Worm (Caenorhabditis elegans): Measurements from ENCODE around the gene pas-2.

The pas-2 gene

DNA sequence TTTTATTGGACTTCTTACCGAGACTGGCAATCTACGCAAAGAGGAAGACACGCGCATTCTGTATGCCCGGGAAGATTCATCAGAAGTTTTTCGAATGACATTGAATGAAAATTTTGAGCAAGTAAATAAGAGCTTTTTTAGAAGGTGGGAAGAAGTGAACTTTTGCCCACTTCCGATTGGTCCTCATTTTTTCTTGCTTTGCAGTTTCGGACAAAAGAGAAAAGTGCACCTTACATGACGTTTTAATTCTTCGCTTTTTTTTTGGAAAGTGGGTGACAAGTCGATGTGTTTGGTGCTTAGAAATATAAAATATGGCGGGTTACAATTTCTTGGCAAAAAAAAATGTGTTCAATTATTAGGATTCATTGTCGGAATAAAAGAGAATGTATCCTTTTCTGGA lies 34.2 kb downstream of the pas-2 start, which contains the start of gene secs-1:
secs-1 (minus strand) TSS at position 101 of the 400 bp plus-strand sequence.
- TF ChIP-seq R02D3.7 (tag; optimal IDR thresholded peaks at IDR 0.05): no peak
- no peak for TF ChIP-seq unc-62 (GFP tag; optimal IDR thresholded peaks at IDR 0.05)
- TF ChIP-seq pqm-1 (tag; optimal IDR thresholded peaks at IDR 0.05): no peak
- no peak for TF ChIP-seq nhr-67 (tag; optimal IDR thresholded peaks at IDR 0.05)
- no peak for TF ChIP-seq elt-3 (tag; optimal IDR thresholded peaks at IDR 0.05)
- no peak for TF ChIP-seq eor-1 (tag; optimal IDR thresholded peaks at IDR 0.05)
- TF ChIP-seq daf-12 (tag; optimal IDR thresholded peaks at IDR 0.05): no peak
- TF ChIP-seq ztf-11 (tag; optimal IDR thresholded peaks at IDR 0.05): no peak
- TF ChIP-seq fkh-2 (tag; optimal IDR thresholded peaks at IDR 0.05): no peak
- TF ChIP-seq unc-39 (tag; optimal IDR thresholded peaks at IDR 0.05): no peak
- TF ChIP-seq jun-1 (tag; optimal IDR thresholded peaks at IDR 0.05): no peak
- no peak for TF ChIP-seq aly-2 (tag; optimal IDR thresholded peaks at IDR 0.05)
- no peak for TF ChIP-seq ZK546.5 (tag; optimal IDR thresholded peaks at IDR 0.05)
- no peak for TF ChIP-seq pha-4 (tag; optimal IDR thresholded peaks at IDR 0.05)

DNA sequence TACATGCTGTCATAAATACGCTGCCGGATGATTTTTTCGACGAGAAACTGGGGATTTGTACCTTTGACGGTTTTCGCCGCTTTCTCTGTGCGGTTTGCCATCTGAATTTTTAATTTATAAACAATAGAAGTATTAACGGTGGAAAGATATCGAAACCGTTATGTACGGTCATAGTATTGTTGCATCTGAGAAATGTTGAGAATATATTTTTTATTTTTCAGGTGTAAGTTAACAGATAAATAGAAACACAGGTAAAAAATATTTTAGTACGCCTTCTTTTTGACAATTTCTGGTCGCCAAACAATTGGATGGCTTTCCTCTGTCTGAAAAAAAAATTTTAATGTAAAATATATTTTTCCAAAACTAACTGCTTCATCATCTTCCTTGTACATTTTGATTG lies 35.8 kb downstream of the pas-2 start, which contains the start of gene prp-38:
prp-38 (minus strand) TSS at position 101 of the 400 bp plus-strand sequence.
- TF ChIP-seq pha-4 (tag; optimal IDR thresholded peaks at IDR 0.05): no peak
- TF ChIP-seq ztf-11 (tag; optimal IDR thresholded peaks at IDR 0.05): no peak
- no peak for TF ChIP-seq mml-1 (tag; optimal IDR thresholded peaks at IDR 0.05)
- no peak for TF ChIP-seq nhr-23 (tag; optimal IDR thresholded peaks at IDR 0.05)
- no peak for TF ChIP-seq ceh-28 (tag; optimal IDR thresholded peaks at IDR 0.05)
- no peak for TF ChIP-seq nhr-77 (tag; optimal IDR thresholded peaks at IDR 0.05)
- TF ChIP-seq elt-1 (tag; optimal IDR thresholded peaks at IDR 0.05): no peak
- TF ChIP-seq nfya-1 (tag; optimal IDR thresholded peaks at IDR 0.05; ENCODE audit: insufficient read depth): no peak
- no peak for TF ChIP-seq daf-12 (tag; optimal IDR thresholded peaks at IDR 0.05)
- no peak for TF ChIP-seq lin-15B (tag; optimal IDR thresholded peaks at IDR 0.05)

DNA sequence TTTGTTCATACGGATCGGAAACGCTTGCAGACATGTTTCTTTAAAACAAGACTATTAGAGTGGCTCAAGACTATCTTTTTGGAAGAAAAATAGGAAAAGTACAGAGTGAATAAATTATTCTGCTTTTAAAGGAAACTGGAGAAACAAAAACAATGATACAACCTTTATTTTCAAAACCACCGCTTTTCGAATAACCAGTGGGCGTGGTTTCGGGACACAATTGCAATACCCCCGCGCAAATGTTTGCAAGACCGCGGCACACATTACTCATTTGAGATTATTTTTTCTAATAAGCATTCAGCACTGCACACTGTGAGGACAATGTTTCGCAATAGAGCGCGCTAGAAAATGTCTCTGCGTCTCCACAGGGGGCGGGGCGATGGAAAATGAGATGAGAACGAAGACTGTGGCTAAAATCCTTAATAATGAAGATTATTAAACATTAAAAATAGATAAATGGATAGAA lies 37.7 kb downstream of the pas-2 start, which contains the start of gene plrg-1:
plrg-1 (minus strand) TSS at position 51 of the 466 bp plus-strand sequence.
- TF ChIP-seq hmg-11 (tag; optimal IDR thresholded peaks at IDR 0.05) (peak; percentile 93), ZK546.5 (tag; optimal IDR thresholded peaks at IDR 0.05) (no peak), nhr-76 (tag; optimal IDR thresholded peaks at IDR 0.05) (peak; percentile 56), fkh-2 (tag; optimal IDR thresholded peaks at IDR 0.05) (no peak), snpc-4 (tag; optimal IDR thresholded peaks at IDR 0.05) (peak; percentile 90), egl-27 (tag; optimal IDR thresholded peaks at IDR 0.05) (peak; percentile 41), nhr-77 (tag; optimal IDR thresholded peaks at IDR 0.05) (peak; percentile 17), fkh-10 (GFP tag; optimal IDR thresholded peaks at IDR 0.05) (peak; percentile 29), ceh-9 (tag; optimal IDR thresholded peaks at IDR 0.05) (no peak), elt-2 (tag; optimal IDR thresholded peaks at IDR 0.05) (peak; percentile 79), ceh-16 (tag; optimal IDR thresholded peaks at IDR 0.05) (no peak), aly-2 (tag; optimal IDR thresholded peaks at IDR 0.05) (no peak), nhr-12 (tag; optimal IDR thresholded peaks at IDR 0.05) (no peak), egl-5 (tag; optimal IDR thresholded peaks at IDR 0.05) (peak; percentile 92), nhr-28 (tag; optimal IDR thresholded peaks at IDR 0.05) (no peak), nhr-25 (tag; optimal IDR thresholded peaks at IDR 0.05) (peak; percentile 86), jun-1 (tag; optimal IDR thresholded peaks at IDR 0.05) (peak; percentile 71), ama-1 (optimal IDR thresholded peaks at IDR 0.05) (no peak), sea-2 (GFP tag; optimal IDR thresholded peaks at IDR 0.05) (no peak), lin-15B (tag; optimal IDR thresholded peaks at IDR 0.05) (peak; percentile 92), pha-4 (tag; optimal IDR thresholded peaks at IDR 0.05) (peak; percentile 92), lsy-12 (tag; optimal IDR thresholded peaks at IDR 0.05) (peak; percentile 82), fos-1 (tag; optimal IDR thresholded peaks at IDR 0.05) (no peak), nhr-67 (tag; optimal IDR thresholded peaks at IDR 0.05) (peak; percentile 36), eor-1 (tag; optimal IDR thresholded peaks at IDR 0.05) (no peak), mdl-1 (tag; optimal IDR thresholded peaks at IDR 0.05) (peak; percentile 6), daf-12 (tag; optimal IDR thresholded peaks at IDR 0.05) (no peak), zag-1 (tag; optimal IDR thresholded peaks at IDR 0.05) (peak; percentile 54), lin-39 (tag; optimal IDR thresholded peaks at IDR 0.05) (peak; percentile 89), nfya-1 (tag; optimal IDR thresholded peaks at IDR 0.05; ENCODE audit: insufficient read depth) (peak; percentile 85), ztf-11 (tag; optimal IDR thresholded peaks at IDR 0.05) (no peak), nhr-23 (tag; optimal IDR thresholded peaks at IDR 0.05) (peak; percentile 94), unc-39 (tag; optimal IDR thresholded peaks at IDR 0.05) (no peak), ceh-82 (tag; optimal IDR thresholded peaks at IDR 0.05) (peak; percentile 72), R02D3.7 (tag; optimal IDR thresholded peaks at IDR 0.05) (peak; percentile 74), elt-1 (tag; optimal IDR thresholded peaks at IDR 0.05) (peak; percentile 52), ztf-4 (tag; optimal IDR thresholded peaks at IDR 0.05) (no peak), skn-1 (tag; optimal IDR thresholded peaks at IDR 0.05) (peak; percentile 66), ceh-28 (tag; optimal IDR thresholded peaks at IDR 0.05) (peak; percentile 82), nhr-237 (tag; optimal IDR thresholded peaks at IDR 0.05) (no peak), nhr-11 (tag; optimal IDR thresholded peaks at IDR 0.05) (no peak), pqm-1 (tag; optimal IDR thresholded peaks at IDR 0.05) (peak; percentile 47), elt-3 (tag; optimal IDR thresholded peaks at IDR 0.05) (peak in 1 of 3 experiments; percentile 21), tbx-2 (tag; optimal IDR thresholded peaks at IDR 0.05) (peak; percentile 60), mml-1 (tag; optimal IDR thresholded peaks at IDR 0.05) (no peak), unc-62 (GFP tag; optimal IDR thresholded peaks at IDR 0.05) (peak; percentile 66)

Measured in whole organism, L3 larva.